Fruit fly (Drosophila melanogaster): ENCODE data around the gene Asciz.

Gene Asciz

dm6 chr3L:3134064-3134545, 31.9 kb downstream of the Asciz start (continued):
- TF ChIP-seq wek (GFP tag; optimal IDR thresholded peaks at IDR 0.05) = no peak
- no peak for TF ChIP-seq unpg (GFP tag; optimal IDR thresholded peaks at IDR 0.05)
- no peak for TF ChIP-seq nerfin-1 (tag; optimal IDR thresholded peaks at IDR 0.05)
- TF ChIP-seq CG33557 (GFP tag; optimal IDR thresholded peaks at IDR 0.05) = no peak
- no peak for TF ChIP-seq shn (GFP tag; optimal IDR thresholded peaks at IDR 0.05)
- TF ChIP-seq Taf1 (GFP tag; IDR thresholded peaks at IDR 0.05) = no peak
- TF ChIP-seq Drgx (GFP tag; IDR thresholded peaks at IDR 0.05) = no peak
- TF ChIP-seq CG14710 (tag; optimal IDR thresholded peaks at IDR 0.05) = no peak
- TF ChIP-seq Trl (optimal IDR thresholded peaks at IDR 0.05) = peak; percentile 49 to 69
- no peak for TF ChIP-seq Trl (GFP tag; optimal IDR thresholded peaks at IDR 0.05)
- no peak for TF ChIP-seq H15 (GFP tag; IDR thresholded peaks at IDR 0.05)
- no peak for TF ChIP-seq wdn (GFP tag; IDR thresholded peaks at IDR 0.05)
- no peak for TF ChIP-seq Gug (GFP tag; IDR thresholded peaks at IDR 0.05)
- no peak for TF ChIP-seq CG14050 (GFP tag; IDR thresholded peaks at IDR 0.05)
- TF ChIP-seq CG15514 (GFP tag; optimal IDR thresholded peaks at IDR 0.05) = peak; percentile 30
- TF ChIP-seq her (GFP tag; optimal IDR thresholded peaks at IDR 0.05) = no peak
- TF ChIP-seq sens-2 (GFP tag; IDR thresholded peaks at IDR 0.05) = no peak
- TF ChIP-seq CG10462 (GFP tag; optimal IDR thresholded peaks at IDR 0.05) = no peak
- no peak for TF ChIP-seq Bteb2 (GFP tag; optimal IDR thresholded peaks at IDR 0.05)
- TF ChIP-seq oc (tag; optimal IDR thresholded peaks at IDR 0.05) = no peak
- TF ChIP-seq HmgD (GFP tag; optimal IDR thresholded peaks at IDR 0.05) = no peak
- no peak for TF ChIP-seq wor (GFP tag; IDR thresholded peaks at IDR 0.05)
- TF ChIP-seq bcd (GFP tag; optimal IDR thresholded peaks at IDR 0.05) = no peak
- no peak for TF ChIP-seq chn (GFP tag; optimal IDR thresholded peaks at IDR 0.05)
- no peak for TF ChIP-seq pita (GFP tag; optimal IDR thresholded peaks at IDR 0.05)
- TF ChIP-seq E2f1 (GFP tag; IDR thresholded peaks at IDR 0.05) = no peak
- TF ChIP-seq Nf-YC (tag; optimal IDR thresholded peaks at IDR 0.05) = no peak
- TF ChIP-seq odd (GFP tag; optimal IDR thresholded peaks at IDR 0.05) = no peak
- TF ChIP-seq gsb (GFP tag; IDR thresholded peaks at IDR 0.05) = no peak
- no peak for TF ChIP-seq dmrt11E (tag; optimal IDR thresholded peaks at IDR 0.05)
- TF ChIP-seq CG10147 (GFP tag; optimal IDR thresholded peaks at IDR 0.05) = no peak
- no peak for TF ChIP-seq CG17829 (tag; optimal IDR thresholded peaks at IDR 0.05)
- no peak for TF ChIP-seq mld (GFP tag; IDR thresholded peaks at IDR 0.05; ENCODE audit: partially characterized antibody)
- no peak for TF ChIP-seq Asciz (GFP tag; optimal IDR thresholded peaks at IDR 0.05)
- no peak for TF ChIP-seq CG18476 (GFP tag; optimal IDR thresholded peaks at IDR 0.05)
- TF ChIP-seq CG16863 (GFP tag; optimal IDR thresholded peaks at IDR 0.05) = no peak
- TF ChIP-seq unc-4 (GFP tag; IDR thresholded peaks at IDR 0.05; ENCODE audit: partially characterized antibody) = no peak
- no peak for TF ChIP-seq CG2875 (GFP tag; optimal IDR thresholded peaks at IDR 0.05)
- peak; percentile 46 for TF ChIP-seq lab (GFP tag; optimal IDR thresholded peaks at IDR 0.05)
- TF ChIP-seq CG4360 (GFP tag; IDR thresholded peaks at IDR 0.05) = no peak
- no peak for TF ChIP-seq CG8089 (GFP tag; optimal IDR thresholded peaks at IDR 0.05)
- TF ChIP-seq Antp (GFP tag; optimal IDR thresholded peaks at IDR 0.05) = no peak
- no peak for TF ChIP-seq BEAF-32 (GFP tag; optimal IDR thresholded peaks at IDR 0.05)
- no peak for TF ChIP-seq schlank (tag; optimal IDR thresholded peaks at IDR 0.05)
- no peak for TF ChIP-seq cad (GFP tag; optimal IDR thresholded peaks at IDR 0.05)
- no peak for TF ChIP-seq zen2 (GFP tag; IDR thresholded peaks at IDR 0.05; ENCODE audit: partially characterized antibody)
- TF ChIP-seq Med (GFP tag) = peak; percentile 87
- no peak for TF ChIP-seq corto (GFP tag; optimal IDR thresholded peaks at IDR 0.05)
- no peak for TF ChIP-seq en (GFP tag; optimal IDR thresholded peaks at IDR 0.05)
- TF ChIP-seq CG6683 (GFP tag; optimal IDR thresholded peaks at IDR 0.05) = no peak
- peak; percentile 58 for TF ChIP-seq CG2678 (tag; optimal IDR thresholded peaks at IDR 0.05)
- TF ChIP-seq kah (GFP tag; optimal IDR thresholded peaks at IDR 0.05) = no peak
